Worm (Caenorhabditis elegans) whole organism, early embryonic: ENCODE data around the gene gei-13.

ENCODE experiments used
- B0310.2 ChIP-seq: sonication (generic microtip); optimal IDR thresholded peaks from 2 replicates; lab custom pipeline; 2016; ENCODE audit warnings: mild to moderate bottlenecking, missing genetic modification characterization, missing compliant biosample characterization
- F13C5.2 ChIP-seq: sonication (generic microtip); optimal IDR thresholded peaks from 2 replicates; lab custom pipeline; 2017; ENCODE audit warnings: mild to moderate bottlenecking, missing genetic modification characterization, inconsistent platforms, missing compliant biosample characterization
- aly-1 ChIP-seq: sonication (generic microtip); optimal IDR thresholded peaks from 2 replicates; lab custom pipeline; 2016; ENCODE audit warnings: missing genetic modification characterization, missing compliant biosample characterization
- ama-1 ChIP-seq: fragments of 150-350 bp; optimal IDR thresholded peaks from 2 replicates; lab custom pipeline; 2014
- ceh-36 ChIP-seq: sonication (generic microtip); optimal IDR thresholded peaks from 2 replicates; lab custom pipeline; 2016; ENCODE audit warnings: missing genetic modification characterization, inconsistent platforms, missing compliant biosample characterization
- ets-7 ChIP-seq: sonication (generic microtip); optimal IDR thresholded peaks from 2 replicates; lab custom pipeline; 2016; ENCODE audit warnings: missing genotype, missing genetic modification characterization, missing compliant biosample characterization
- flt-1 ChIP-seq: fragments of 200-800 bp; sonication (Bioruptor generic); IDR thresholded peaks from 2 replicates; pipeline ENCODE4 v1.3.6; 2022; ENCODE audit warnings: missing genetic modification characterization, missing compliant biosample characterization
- hmbx-1 ChIP-seq: sonication (generic microtip); optimal IDR thresholded peaks from 2 replicates; lab custom pipeline; 2016; ENCODE audit warnings: mild to moderate bottlenecking, missing genetic modification characterization, missing compliant biosample characterization
- hnd-1 ChIP-seq: sonication (generic microtip); optimal IDR thresholded peaks from 2 replicates; lab custom pipeline; 2016; ENCODE audit warnings: missing genetic modification characterization, missing compliant biosample characterization
- scrt-1 ChIP-seq: fragments of 200-800 bp; sonication (Bioruptor generic); IDR thresholded peaks from 2 replicates; pipeline ENCODE4 v1.3.6; 2022; ENCODE audit warnings: missing genetic modification characterization, missing compliant biosample characterization
- tbx-11 ChIP-seq: fragments of 200-800 bp; sonication (Bioruptor generic); IDR thresholded peaks from 2 replicates; pipeline ENCODE4 v1.3.6; 2022; ENCODE audit warnings: missing genetic modification characterization, missing compliant biosample characterization
- tbx-37 ChIP-seq: fragments of 200-800 bp; sonication (Bioruptor generic); conservative IDR thresholded peaks from 2 replicates; pipeline ENCODE4 v1.3.6; 2022; ENCODE audit warnings: missing genetic modification reagents, missing genetic modification characterization, missing compliant biosample characterization
- tra-4 ChIP-seq: sonication (generic microtip); optimal IDR thresholded peaks from 2 replicates; lab custom pipeline; 2017; ENCODE audit warnings: missing genetic modification characterization, missing compliant biosample characterization

DNA sequence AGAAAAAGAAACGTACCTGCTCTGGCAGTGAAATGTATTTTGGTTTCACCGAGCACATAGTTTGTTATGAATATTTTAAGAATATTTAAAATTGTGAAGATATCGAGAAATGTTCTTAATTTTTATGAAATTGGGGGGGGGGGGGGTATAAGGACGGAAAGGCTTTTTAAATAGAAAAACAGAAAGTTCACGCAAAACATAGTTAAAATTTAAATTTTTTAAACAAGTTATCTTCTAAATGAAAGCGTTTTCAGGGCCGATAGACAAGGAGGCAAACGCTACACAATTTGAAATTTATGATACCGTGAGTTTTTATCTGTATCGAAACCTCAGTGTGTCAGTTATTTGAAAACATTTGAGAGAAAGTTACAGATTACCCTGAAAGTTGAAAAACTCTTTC lies 18.9 kb upstream of the gei-13 start, which contains the start of gene C15H7.4:
- TF ChIP-seq aly-1 (tag; lab: Kevin White, UChicago) = no peak
- TF ChIP-seq F13C5.2 (tag; lab: Kevin White, UChicago) = no peak
- TF ChIP-seq ama-1 (lab: Kevin White, UChicago) = no peak
- no peak for TF ChIP-seq scrt-1 (GFP tag; lab: Robert Waterston, UW)
- no peak for TF ChIP-seq tbx-37 (GFP tag; lab: Robert Waterston, UW)
- TF ChIP-seq hnd-1 (tag; lab: Kevin White, UChicago) = no peak
- no peak for TF ChIP-seq flt-1
- TF ChIP-seq tra-4 = no peak
- no peak for TF ChIP-seq B0310.2
- no peak for TF ChIP-seq tbx-11
- no peak for TF ChIP-seq hmbx-1
- no peak for TF ChIP-seq ets-7 (tag; lab: Kevin White, UChicago)
- TF ChIP-seq ceh-36 (tag; lab: Kevin White, UChicago) = no peak
